Worm (Caenorhabditis elegans) whole organism, L1 larva: Measurements from ENCODE around the gene T05A8.8.

Experiments
- C04F5.9 ChIP-seq: sonication (generic microtip); optimal IDR thresholded peaks from 2 replicates; lab custom pipeline; 2016; ENCODE audit warnings: missing genetic modification characterization, missing compliant biosample characterization
- F16B12.6 ChIP-seq: fragments of 150-350 bp; optimal IDR thresholded peaks from 2 replicates; lab custom pipeline; 2014; ENCODE audit warnings: missing biosample characterization, missing genetic modification characterization
- Y116A8C.19 ChIP-seq: sonication (generic microtip); optimal IDR thresholded peaks from 2 replicates; lab custom pipeline; 2016; ENCODE audit warnings: missing compliant biosample characterization, missing genetic modification characterization, borderline replicate concordance
- aha-1 ChIP-seq: fragments of 150-350 bp; optimal IDR thresholded peaks from 2 replicates; lab custom pipeline; 2014; ENCODE audit warnings: missing biosample characterization, missing genetic modification characterization
- alr-1 ChIP-seq: fragments of 200-800 bp; sonication (Bioruptor generic); optimal IDR thresholded peaks from 2 replicates; lab custom pipeline; 2018; ENCODE audit warnings: borderline replicate concordance, mild to moderate bottlenecking, missing genetic modification characterization, missing compliant biosample characterization
- aly-2 ChIP-seq: fragments of 150-350 bp; optimal IDR thresholded peaks from 2 replicates; lab custom pipeline; 2014; ENCODE audit warnings: missing biosample characterization, missing genetic modification characterization
- ceh-82 ChIP-seq, 3 experiments: fragments of 150-350 bp in 1 of 3; sonication (generic microtip) in 2 of 3; optimal IDR thresholded peaks; 2 replicates each; lab custom pipeline; 2014 to 2017; ENCODE audit warnings: missing biosample characterization in 3 of 3, missing genetic modification characterization in 3 of 3
- ceh-88 ChIP-seq: fragments of 200-800 bp; sonication (Bioruptor generic); IDR thresholded peaks from 2 replicates; pipeline ENCODE4 v1.3.6; 2022; ENCODE audit warnings: missing genetic modification characterization, missing compliant biosample characterization
- dsc-1 ChIP-seq: sonication (generic microtip); optimal IDR thresholded peaks from 2 replicates; lab custom pipeline; 2016; ENCODE audit warnings: mild to moderate bottlenecking, missing genetic modification characterization, missing compliant biosample characterization
- efl-1 ChIP-seq, 4 experiments: fragments of 150-350 bp; optimal IDR thresholded peaks in 3 of 4; peaks in 1 of 4; 1 replicate in 1 of 4; 2 replicates in 3 of 4; lab custom pipeline; 2014; ENCODE audit warnings: missing biosample characterization in 2 of 4, missing genetic modification characterization in 2 of 4, missing genetic modification reagents in 2 of 4
- fkh-10 ChIP-seq: sonication (generic microtip); optimal IDR thresholded peaks from 2 replicates; lab custom pipeline; 2017; ENCODE audit warnings: missing biosample characterization, missing genetic modification reagents, missing genetic modification characterization
- fkh-4 ChIP-seq: sonication (generic microtip); optimal IDR thresholded peaks from 2 replicates; lab custom pipeline; 2016; ENCODE audit warnings: missing compliant biosample characterization, missing genetic modification characterization, borderline replicate concordance
- fkh-8 ChIP-seq: sonication (generic microtip); optimal IDR thresholded peaks from 2 replicates; lab custom pipeline; 2016; ENCODE audit warnings: mild to moderate bottlenecking, missing genetic modification characterization, missing compliant biosample characterization
- fos-1 ChIP-seq: fragments of 150-350 bp; optimal IDR thresholded peaks from 2 replicates; lab custom pipeline; 2014; ENCODE audit warnings: missing biosample characterization, missing genetic modification characterization
- irx-1 ChIP-seq: sonication (generic microtip); optimal IDR thresholded peaks from 2 replicates; lab custom pipeline; 2016; ENCODE audit warnings: missing genetic modification characterization, missing compliant biosample characterization
- isw-1 ChIP-seq: fragments of 200-800 bp; sonication (Bioruptor generic); IDR thresholded peaks from 2 replicates; pipeline ENCODE4 v1.3.6; 2022; ENCODE audit warnings: missing genetic modification characterization, missing compliant biosample characterization
- jun-1 ChIP-seq: fragments of 150-350 bp; optimal IDR thresholded peaks from 2 replicates; lab custom pipeline; 2014; ENCODE audit warnings: missing biosample characterization, missing genetic modification reagents, missing genetic modification characterization
- lin-13 ChIP-seq: fragments of 150-350 bp; optimal IDR thresholded peaks from 2 replicates; lab custom pipeline; 2014; ENCODE audit warnings: missing biosample characterization, missing genetic modification reagents, missing genetic modification characterization
- lin-14 ChIP-seq: fragments of 200-800 bp; sonication (Bioruptor generic); optimal IDR thresholded peaks from 2 replicates; lab custom pipeline; 2018; ENCODE audit warnings: mild to moderate bottlenecking, missing genetic modification characterization, moderate library complexity, missing compliant biosample characterization
- lin-35 ChIP-seq, 2 experiments: fragments of 150-350 bp; optimal IDR thresholded peaks; 2 replicates each; lab custom pipeline; 2014; ENCODE audit warnings: missing biosample characterization in 2 of 2, missing genetic modification characterization in 2 of 2, missing genetic modification reagents in 2 of 2
- lsy-2 ChIP-seq, 2 experiments: fragments of 150-350 bp; optimal IDR thresholded peaks; 2 replicates each; lab custom pipeline; 2014; ENCODE audit warnings: missing biosample characterization in 2 of 2, missing genetic modification characterization in 2 of 2
- mep-1 ChIP-seq: fragments of 150-350 bp; optimal IDR thresholded peaks from 2 replicates; lab custom pipeline; 2014; ENCODE audit warnings: missing biosample characterization, missing genetic modification characterization
- nhr-11 ChIP-seq: fragments of 150-350 bp; optimal IDR thresholded peaks from 2 replicates; lab custom pipeline; 2014; ENCODE audit warnings: missing biosample characterization, missing genetic modification characterization
- nhr-12 ChIP-seq: sonication (generic microtip); optimal IDR thresholded peaks from 2 replicates; lab custom pipeline; 2017; ENCODE audit warnings: missing biosample characterization, missing genetic modification characterization
- nhr-19 ChIP-seq: fragments of 200-800 bp; sonication (Bioruptor generic); conservative IDR thresholded peaks from 2 replicates; pipeline ENCODE4 v1.3.6; 2022; ENCODE audit warnings: missing genetic modification characterization, missing compliant biosample characterization
- nhr-71 ChIP-seq: sonication (generic microtip); optimal IDR thresholded peaks from 2 replicates; lab custom pipeline; 2016; ENCODE audit warnings: mild to moderate bottlenecking, missing genetic modification characterization, moderate library complexity, missing compliant biosample characterization
- nhr-85 ChIP-seq: sonication (generic microtip); peaks from one replicate; lab custom pipeline; 2016; ENCODE audit warnings: missing genetic modification characterization, inconsistent platforms, missing compliant biosample characterization
- nhr-90 ChIP-seq: sonication (generic microtip); optimal IDR thresholded peaks from 2 replicates; lab custom pipeline; 2016; ENCODE audit warnings: mild to moderate bottlenecking, missing genetic modification characterization, missing compliant biosample characterization; ENCODE audit not compliant: poor library complexity
- pag-3 ChIP-seq: sonication (generic microtip); optimal IDR thresholded peaks from 2 replicates; lab custom pipeline; 2017; ENCODE audit warnings: missing genetic modification characterization, mild to moderate bottlenecking, missing compliant biosample characterization, antibody characterized with exemption, borderline replicate concordance; ENCODE audit not compliant: insufficient read depth
- pqm-1 ChIP-seq: sonication (generic microtip); optimal IDR thresholded peaks from 3 replicates; lab custom pipeline; 2017; ENCODE audit warnings: missing biosample characterization, missing genetic modification characterization
- rnt-1 ChIP-seq: sonication (generic microtip); optimal IDR thresholded peaks from 2 replicates; lab custom pipeline; 2016; ENCODE audit warnings: mild to moderate bottlenecking, missing genetic modification characterization, moderate library complexity, missing compliant biosample characterization
- skn-1 ChIP-seq: fragments of 150-350 bp; optimal IDR thresholded peaks from 2 replicates; lab custom pipeline; 2014; ENCODE audit warnings: missing biosample characterization, missing genetic modification characterization
- snpc-4 ChIP-seq: fragments of 150-350 bp; optimal IDR thresholded peaks from 2 replicates; lab custom pipeline; 2014; ENCODE audit warnings: missing biosample characterization, missing genetic modification characterization
- snu-23 ChIP-seq: sonication (generic microtip); optimal IDR thresholded peaks from 2 replicates; lab custom pipeline; 2016; ENCODE audit warnings: missing genetic modification characterization, missing compliant biosample characterization
- swsn-7 ChIP-seq: sonication (generic microtip); optimal IDR thresholded peaks from 2 replicates; lab custom pipeline; 2016; ENCODE audit warnings: missing genetic modification characterization, missing compliant biosample characterization
- unc-62 ChIP-seq: fragments of 150-350 bp; optimal IDR thresholded peaks from 2 replicates; lab custom pipeline; 2014; ENCODE audit warnings: missing biosample characterization, missing genetic modification reagents, missing genetic modification characterization
- unc-86 ChIP-seq: sonication (generic microtip); optimal IDR thresholded peaks from 2 replicates; lab custom pipeline; 2016; ENCODE audit warnings: missing genetic modification characterization, missing compliant biosample characterization
- xbp-1 ChIP-seq: sonication (generic microtip); optimal IDR thresholded peaks from 2 replicates; lab custom pipeline; 2016; ENCODE audit warnings: missing genetic modification characterization, missing compliant biosample characterization

The T05A8.8 gene

DNA sequence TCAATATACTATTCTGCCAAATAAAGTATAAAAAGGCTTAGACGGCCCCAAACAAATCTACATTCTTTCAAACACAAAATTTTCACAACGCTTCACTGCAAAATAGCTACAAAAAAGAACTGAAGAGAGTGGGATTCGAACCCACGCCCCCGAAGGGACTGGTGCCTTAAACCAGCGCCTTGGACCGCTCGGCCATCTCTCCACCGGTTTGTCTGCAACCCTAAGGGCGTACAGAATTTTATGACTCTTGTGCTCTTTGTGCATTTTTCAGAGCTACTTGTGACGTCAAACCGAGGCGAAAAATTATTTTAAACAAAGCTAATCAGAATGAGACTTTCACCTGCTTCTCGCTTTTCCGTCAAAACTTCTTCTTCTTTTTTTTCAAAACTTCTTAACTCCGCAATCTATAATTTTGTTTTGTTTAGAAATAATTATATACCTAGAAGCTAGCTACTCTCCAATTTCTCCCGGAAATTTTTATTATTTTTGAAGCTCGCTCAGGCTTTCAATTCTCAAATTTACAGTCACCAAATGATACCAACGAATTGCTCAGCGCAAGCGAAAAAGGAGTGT is at the start of gene T05A8.8:
Gene T05A8.8, plus strand, starts transcription at position 523 of the 573 bp plus-strand sequence.
- TF ChIP-seq lsy-2 (tag; optimal IDR thresholded peaks at IDR 0.05; lab: Kevin White, UChicago) = no peak
- no peak for TF ChIP-seq efl-1 (optimal IDR thresholded peaks at IDR 0.05; lab: Kevin White, UChicago)
- peak in 1 of 2 experiments; percentile 60 for TF ChIP-seq efl-1 (GFP tag; optimal IDR thresholded peaks at IDR 0.05 in 1 of 2; lab: Kevin White, UChicago)

DNA sequence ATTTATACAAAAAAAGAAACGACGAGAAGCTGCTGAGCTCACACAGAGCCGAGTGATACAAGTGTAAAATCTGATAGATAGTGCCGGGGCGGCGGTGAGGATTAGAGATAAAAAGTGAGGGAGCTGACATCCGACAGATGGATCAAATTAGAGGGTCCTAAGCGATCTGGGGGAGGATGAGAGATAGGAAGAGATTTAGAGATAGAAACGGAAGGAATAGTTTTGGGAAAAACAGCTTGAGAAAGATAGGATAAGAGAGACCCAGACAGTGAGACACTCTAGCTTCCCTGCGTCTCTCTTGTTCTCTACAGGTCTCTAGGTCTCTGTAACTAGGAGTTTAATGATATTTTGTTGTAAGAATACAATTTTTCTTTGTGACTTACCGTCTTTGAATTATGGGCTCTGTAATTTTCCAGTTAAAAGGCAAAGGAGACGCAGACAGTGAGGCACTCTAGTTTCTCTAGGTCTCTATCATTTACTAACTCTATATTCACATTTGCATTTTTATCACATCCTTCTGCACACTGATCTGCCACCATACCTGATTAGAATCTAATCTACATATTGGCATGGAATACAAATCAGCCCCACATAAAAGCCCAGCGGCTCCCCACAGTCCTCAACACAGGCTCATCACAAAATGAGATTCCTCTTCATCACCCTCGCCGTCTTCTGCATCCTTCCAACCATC is 49.3 kb upstream of the T05A8.8 start, which contains the start of the genes sup-9 and nspf-1:
Gene sup-9, minus strand, starts transcription at position 43 of the 691 bp plus-strand sequence.
Gene nspf-1, plus strand, starts transcription at position 641 of the 691 bp plus-strand sequence.
- no peak for TF ChIP-seq F16B12.6 (tag; lab: Kevin White, UChicago)
- TF ChIP-seq lin-13 (GFP tag; lab: Kevin White, UChicago) = peak; percentile 33
- TF ChIP-seq jun-1 (tag; lab: Kevin White, UChicago) = no peak
- TF ChIP-seq alr-1 (tag; lab: Kevin White, UChicago) = no peak
- peak; percentile 78 for TF ChIP-seq fkh-4
- TF ChIP-seq lin-14 = peak; percentile 81
- no peak for TF ChIP-seq nhr-12 (tag; lab: Kevin White, UChicago)
- TF ChIP-seq efl-1 (optimal IDR thresholded peaks at IDR 0.05; lab: Kevin White, UChicago) = peak; percentile 50 to 51
- TF ChIP-seq efl-1 (GFP tag; optimal IDR thresholded peaks at IDR 0.05 in 1 of 2; lab: Kevin White, UChicago) = no peak
- peak; percentile 45 for TF ChIP-seq snu-23 (GFP tag; lab: Kevin White, UChicago)
- TF ChIP-seq nhr-90 = no peak
- TF ChIP-seq rnt-1 (tag; lab: Kevin White, UChicago) = peak; percentile 73
- TF ChIP-seq ceh-88 (GFP tag; lab: Robert Waterston, UW) = no peak
- no peak for TF ChIP-seq skn-1 (tag; lab: Kevin White, UChicago)
- no peak for TF ChIP-seq pqm-1 (tag; lab: Kevin White, UChicago)
- TF ChIP-seq unc-62 (GFP tag; lab: Kevin White, UChicago) = no peak
- TF ChIP-seq fkh-8 (tag; lab: Kevin White, UChicago) = no peak
- peak; percentile 63 for TF ChIP-seq fkh-10 (GFP tag; lab: Kevin White, UChicago)
- TF ChIP-seq C04F5.9 (tag; lab: Kevin White, UChicago) = no peak
- TF ChIP-seq mep-1 = no peak
- peak; percentile 63 for TF ChIP-seq nhr-71 (tag; lab: Kevin White, UChicago)
- peak; percentile 43 for TF ChIP-seq nhr-19 (GFP tag; lab: Robert Waterston, UW)
- TF ChIP-seq snpc-4 (tag; lab: Kevin White, UChicago) = no peak
- TF ChIP-seq ceh-82 (tag; optimal IDR thresholded peaks at IDR 0.05; lab: Kevin White, UChicago) = peak in 1 of 3 experiments; percentile 28
- TF ChIP-seq fos-1 (tag; lab: Kevin White, UChicago) = no peak
- TF ChIP-seq nhr-11 (tag; lab: Kevin White, UChicago) = no peak
- peak; percentile 32 for TF ChIP-seq swsn-7 (tag; lab: Kevin White, UChicago)
- TF ChIP-seq dsc-1 (tag; lab: Kevin White, UChicago) = peak; percentile 95
- TF ChIP-seq lsy-2 (tag; optimal IDR thresholded peaks at IDR 0.05; lab: Kevin White, UChicago) = peak in 1 of 2 experiments; percentile 46
- TF ChIP-seq unc-86 (tag; lab: Kevin White, UChicago) = no peak
- TF ChIP-seq xbp-1 = no peak
- no peak for TF ChIP-seq pag-3 (tag; lab: Kevin White, UChicago)
- TF ChIP-seq Y116A8C.19 (tag; lab: Kevin White, UChicago) = no peak
- TF ChIP-seq irx-1 = peak; percentile 44
- no peak for TF ChIP-seq aha-1 (tag; lab: Kevin White, UChicago)
- no peak for TF ChIP-seq aly-2
- TF ChIP-seq isw-1 (GFP tag; lab: Robert Waterston, UW) = no peak
- TF ChIP-seq lin-35 (GFP tag; optimal IDR thresholded peaks at IDR 0.05; lab: Kevin White, UChicago) = no peak
- no peak for TF ChIP-seq nhr-85 (tag; lab: Kevin White, UChicago)
